Worm (Caenorhabditis elegans): ENCODE data around the gene K08F11.1.

DNA sequence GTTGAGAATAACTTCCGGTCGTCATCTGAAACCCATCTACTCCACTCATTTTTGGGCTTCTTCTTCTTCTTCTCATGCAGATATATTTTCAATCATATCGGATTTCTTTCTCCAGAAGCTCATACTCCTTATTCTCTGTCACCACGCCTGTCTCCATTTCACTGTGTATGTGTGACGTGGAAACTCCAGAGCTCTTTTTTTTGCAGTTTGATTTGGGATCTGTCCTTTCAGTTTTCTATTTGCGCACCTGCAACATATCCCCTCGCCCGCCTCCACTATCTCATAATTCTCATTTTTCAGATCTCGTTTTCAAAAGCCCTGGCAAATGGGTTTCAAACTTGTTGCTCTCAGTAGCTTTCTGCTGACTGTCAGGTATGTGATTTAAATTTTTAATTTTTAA lies 45.9 kb upstream of the K08F11.1 start, which contains the start of gene kin-36:
- TF ChIP-seq ceh-82 (tag; optimal IDR thresholded peaks at IDR 0.05) (no peak), mdl-1 (tag; optimal IDR thresholded peaks at IDR 0.05) (no peak), aly-2 (tag; optimal IDR thresholded peaks at IDR 0.05) (no peak), elt-3 (tag; optimal IDR thresholded peaks at IDR 0.05) (no peak), ama-1 (optimal IDR thresholded peaks at IDR 0.05) (no peak), unc-62 (GFP tag; optimal IDR thresholded peaks at IDR 0.05) (no peak), egl-27 (tag; optimal IDR thresholded peaks at IDR 0.05) (no peak), lin-13 (GFP tag; optimal IDR thresholded peaks at IDR 0.05) (no peak), unc-39 (tag; optimal IDR thresholded peaks at IDR 0.05) (no peak), nhr-6 (tag; optimal IDR thresholded peaks at IDR 0.05) (no peak)
